Worm (Caenorhabditis elegans) whole organism, L3 larva: ENCODE measurements around the gene nlp-24.

Experiments
- R02D3.7 ChIP-seq: fragments of 150-350 bp; optimal IDR thresholded peaks from 2 replicates; lab custom pipeline; 2014; ENCODE audit warnings: missing biosample characterization, missing genetic modification characterization
- ZK546.5 ChIP-seq: sonication (generic microtip); optimal IDR thresholded peaks from 2 replicates; lab custom pipeline; 2017; ENCODE audit warnings: missing biosample characterization, missing genetic modification characterization
- ama-1 ChIP-seq: fragments of 150-350 bp; optimal IDR thresholded peaks from 2 replicates; lab custom pipeline; 2018
- ceh-28 ChIP-seq: fragments of 150-350 bp; optimal IDR thresholded peaks from 2 replicates; lab custom pipeline; 2014; ENCODE audit warnings: missing biosample characterization, missing genetic modification reagents, missing genetic modification characterization
- ceh-82 ChIP-seq: fragments of 150-350 bp; optimal IDR thresholded peaks from 2 replicates; lab custom pipeline; 2014; ENCODE audit warnings: missing biosample characterization, missing genetic modification characterization
- ceh-9 ChIP-seq: sonication (generic microtip); optimal IDR thresholded peaks from 2 replicates; lab custom pipeline; 2018; ENCODE audit warnings: missing biosample characterization, missing genetic modification characterization
- daf-12 ChIP-seq: fragments of 150-350 bp; optimal IDR thresholded peaks from 2 replicates; lab custom pipeline; 2014; ENCODE audit warnings: missing biosample characterization, missing genetic modification reagents, missing genetic modification characterization
- egl-27 ChIP-seq: sonication (generic microtip); optimal IDR thresholded peaks from 4 replicates; lab custom pipeline; 2017; ENCODE audit warnings: missing biosample characterization, missing genetic modification reagents, missing genetic modification characterization
- egl-5 ChIP-seq: fragments of 150-350 bp; optimal IDR thresholded peaks from 2 replicates; lab custom pipeline; 2017; ENCODE audit warnings: missing biosample characterization, missing genetic modification reagents, missing genetic modification characterization, inconsistent platforms
- elt-1 ChIP-seq: fragments of 150-350 bp; optimal IDR thresholded peaks from 2 replicates; lab custom pipeline; 2014; ENCODE audit warnings: missing biosample characterization, missing genetic modification characterization
- elt-2 ChIP-seq: sonication (generic microtip); optimal IDR thresholded peaks from 2 replicates; lab custom pipeline; 2016; ENCODE audit warnings: missing genetic modification reagents, mild to moderate bottlenecking, missing genetic modification characterization, missing compliant biosample characterization
- elt-3 ChIP-seq, 3 experiments: fragments of 150-350 bp in 1 of 3; sonication (generic microtip) in 2 of 3; optimal IDR thresholded peaks; 2 replicates in 2 of 3; 4 replicates in 1 of 3; lab custom pipeline; 2014 to 2017; ENCODE audit warnings: missing biosample characterization in 3 of 3, missing genetic modification characterization in 3 of 3
- eor-1 ChIP-seq, 2 experiments: fragments of 150-350 bp; optimal IDR thresholded peaks; 2 replicates each; lab custom pipeline; 2014 to 2018; ENCODE audit warnings: missing biosample characterization in 2 of 2, missing genetic modification characterization in 2 of 2
- fkh-10 ChIP-seq: sonication (generic microtip); optimal IDR thresholded peaks from 2 replicates; lab custom pipeline; 2017; ENCODE audit warnings: missing biosample characterization, missing genetic modification reagents, missing genetic modification characterization
- fkh-2 ChIP-seq: fragments of 150-350 bp; optimal IDR thresholded peaks from 2 replicates; lab custom pipeline; 2014; ENCODE audit warnings: missing biosample characterization, missing genetic modification reagents, missing genetic modification characterization
- fos-1 ChIP-seq: fragments of 150-350 bp; optimal IDR thresholded peaks from 2 replicates; lab custom pipeline; 2014; ENCODE audit warnings: missing biosample characterization, missing genetic modification characterization
- hmg-11 ChIP-seq: sonication (generic microtip); optimal IDR thresholded peaks from 2 replicates; lab custom pipeline; 2016; ENCODE audit warnings: missing genetic modification characterization, missing compliant biosample characterization
- jun-1 ChIP-seq: fragments of 150-350 bp; optimal IDR thresholded peaks from 2 replicates; lab custom pipeline; 2014; ENCODE audit warnings: missing biosample characterization, missing genetic modification reagents, missing genetic modification characterization
- lin-39 ChIP-seq: fragments of 150-350 bp; optimal IDR thresholded peaks from 2 replicates; lab custom pipeline; 2018; ENCODE audit warnings: missing biosample characterization, missing genetic modification reagents, missing genetic modification characterization
- lsy-12 ChIP-seq: sonication (generic microtip); optimal IDR thresholded peaks from 2 replicates; lab custom pipeline; 2016; ENCODE audit warnings: mild to moderate bottlenecking, missing genetic modification characterization, missing compliant biosample characterization
- mdl-1 ChIP-seq: fragments of 150-350 bp; optimal IDR thresholded peaks from 2 replicates; lab custom pipeline; 2014; ENCODE audit warnings: missing biosample characterization, missing genetic modification characterization
- mml-1 ChIP-seq: fragments of 150-350 bp; sonication (generic microtip); optimal IDR thresholded peaks from 3 replicates; lab custom pipeline; 2014; ENCODE audit warnings: missing biosample characterization, missing genetic modification characterization
- nfya-1 ChIP-seq: sonication (generic microtip); optimal IDR thresholded peaks from 2 replicates; lab custom pipeline; 2017; ENCODE audit warnings: missing genetic modification characterization, mild to moderate bottlenecking, missing compliant biosample characterization, antibody characterized with exemption, moderate library complexity; ENCODE audit not compliant: insufficient read depth
- nhr-11 ChIP-seq: fragments of 150-350 bp; optimal IDR thresholded peaks from 2 replicates; lab custom pipeline; 2014; ENCODE audit warnings: missing biosample characterization, missing genetic modification characterization
- nhr-23 ChIP-seq: fragments of 150-350 bp; optimal IDR thresholded peaks from 2 replicates; lab custom pipeline; 2014; ENCODE audit warnings: missing biosample characterization, missing genetic modification reagents, missing genetic modification characterization
- nhr-237 ChIP-seq: fragments of 150-350 bp; optimal IDR thresholded peaks from 2 replicates; lab custom pipeline; 2014; ENCODE audit warnings: missing biosample characterization, missing genetic modification characterization
- nhr-25 ChIP-seq: sonication (generic microtip); optimal IDR thresholded peaks from 2 replicates; lab custom pipeline; 2017; ENCODE audit warnings: missing biosample characterization, missing genetic modification characterization
- nhr-28 ChIP-seq: fragments of 150-350 bp; optimal IDR thresholded peaks from 2 replicates; lab custom pipeline; 2014; ENCODE audit warnings: missing biosample characterization, missing genetic modification characterization
- nhr-43 ChIP-seq: sonication (generic microtip); optimal IDR thresholded peaks from 2 replicates; lab custom pipeline; 2016; ENCODE audit warnings: mild to moderate bottlenecking, missing genetic modification characterization, missing compliant biosample characterization; ENCODE audit not compliant: poor library complexity, severe bottlenecking
- nhr-67 ChIP-seq: fragments of 150-350 bp; optimal IDR thresholded peaks from 2 replicates; lab custom pipeline; 2014; ENCODE audit warnings: missing biosample characterization, missing genetic modification characterization
- nhr-77 ChIP-seq: fragments of 150-350 bp; optimal IDR thresholded peaks from 2 replicates; lab custom pipeline; 2014; ENCODE audit warnings: missing biosample characterization, missing genetic modification characterization
- pha-4 ChIP-seq: fragments of 150-350 bp; optimal IDR thresholded peaks from 2 replicates; lab custom pipeline; 2014; ENCODE audit warnings: missing biosample characterization, missing genetic modification reagents, missing genetic modification characterization
- pqm-1 ChIP-seq: fragments of 150-350 bp; optimal IDR thresholded peaks from 2 replicates; lab custom pipeline; 2017; ENCODE audit warnings: missing biosample characterization, missing genetic modification characterization, inconsistent platforms
- sea-2 ChIP-seq: fragments of 150-350 bp; sonication (generic microtip); optimal IDR thresholded peaks from 4 replicates; lab custom pipeline; 2014; ENCODE audit warnings: missing biosample characterization, missing genetic modification reagents, missing genetic modification characterization
- skn-1 ChIP-seq: fragments of 150-350 bp; optimal IDR thresholded peaks from 2 replicates; lab custom pipeline; 2014; ENCODE audit warnings: missing biosample characterization, missing genetic modification characterization
- snpc-4 ChIP-seq: fragments of 150-350 bp; optimal IDR thresholded peaks from 2 replicates; lab custom pipeline; 2014; ENCODE audit warnings: missing biosample characterization, missing genetic modification characterization
- tbx-2 ChIP-seq: sonication (generic microtip); optimal IDR thresholded peaks from 2 replicates; lab custom pipeline; 2016; ENCODE audit warnings: mild to moderate bottlenecking, missing genetic modification characterization, missing compliant biosample characterization
- unc-39 ChIP-seq: sonication (generic microtip); optimal IDR thresholded peaks from 4 replicates; lab custom pipeline; 2017; ENCODE audit warnings: missing biosample characterization, missing genetic modification characterization
- unc-62 ChIP-seq: fragments of 150-350 bp; sonication (generic microtip); optimal IDR thresholded peaks from 4 replicates; lab custom pipeline; 2014; ENCODE audit warnings: missing biosample characterization, missing genetic modification reagents, missing genetic modification characterization
- zag-1 ChIP-seq: fragments of 150-350 bp; optimal IDR thresholded peaks from 2 replicates; lab custom pipeline; 2014; ENCODE audit warnings: missing biosample characterization, missing genetic modification characterization
- ztf-11 ChIP-seq: fragments of 150-350 bp; optimal IDR thresholded peaks from 2 replicates; lab custom pipeline; 2014; ENCODE audit warnings: missing biosample characterization, missing genetic modification characterization
- ztf-4 ChIP-seq: fragments of 150-350 bp; optimal IDR thresholded peaks from 2 replicates; lab custom pipeline; 2014; ENCODE audit warnings: missing biosample characterization, missing genetic modification characterization

The nlp-24 gene

ce11 chrV:11574563-11574962 lies 41.6 kb upstream of the nlp-24 start:
- TF ChIP-seq pha-4 (tag; lab: Kevin White, UChicago): peak; percentile 39
- peak; percentile 39 for TF ChIP-seq nhr-43 (tag; lab: Kevin White, UChicago)
- TF ChIP-seq nfya-1 (tag; lab: Kevin White, UChicago): peak; percentile 27
- TF ChIP-seq pqm-1 (tag; lab: Kevin White, UChicago): peak; percentile 11
- TF ChIP-seq lin-39 (tag; lab: Kevin White, UChicago): no peak
- no peak for TF ChIP-seq elt-1 (tag; lab: Kevin White, UChicago)
- TF ChIP-seq ztf-11 (tag; lab: Kevin White, UChicago): no peak
- TF ChIP-seq nhr-77: no peak
- no peak for TF ChIP-seq nhr-237 (tag; lab: Kevin White, UChicago)

ce11 chrV:11580826-11581225 lies 35.4 kb upstream of the nlp-24 start, which contains the start of gene srx-90:
TSS of gene srx-90 (plus strand) at chrV:11581126.
- TF ChIP-seq elt-1 (tag; lab: Kevin White, UChicago): no peak
- no peak for TF ChIP-seq ztf-4
- no peak for TF ChIP-seq unc-62 (GFP tag; lab: Kevin White, UChicago)
- no peak for TF ChIP-seq hmg-11
- TF ChIP-seq ceh-82: no peak
- no peak for TF ChIP-seq unc-39
- TF ChIP-seq nhr-43 (tag; lab: Kevin White, UChicago): no peak
- no peak for TF ChIP-seq lin-39 (tag; lab: Kevin White, UChicago)
- TF ChIP-seq nhr-28 (tag; lab: Kevin White, UChicago): no peak
- TF ChIP-seq nfya-1 (tag; lab: Kevin White, UChicago): no peak

- TF ChIP-seq ama-1: no peak
- no peak for TF ChIP-seq nhr-77
- TF ChIP-seq R02D3.7: no peak
- no peak for TF ChIP-seq ceh-82
- TF ChIP-seq ceh-9 (tag; lab: Kevin White, UChicago): no peak
- TF ChIP-seq ceh-28 (tag; lab: Kevin White, UChicago): no peak
- no peak for TF ChIP-seq fos-1 (tag; lab: Kevin White, UChicago)
- TF ChIP-seq skn-1 (tag; lab: Kevin White, UChicago): no peak
- no peak for TF ChIP-seq fkh-10
- no peak for TF ChIP-seq jun-1 (tag; lab: Kevin White, UChicago)
- no peak for TF ChIP-seq nhr-237 (tag; lab: Kevin White, UChicago)
- TF ChIP-seq pqm-1 (tag; lab: Kevin White, UChicago): no peak
- TF ChIP-seq ZK546.5 (tag; lab: Kevin White, UChicago): no peak
- no peak for TF ChIP-seq nhr-67 (tag; lab: Kevin White, UChicago)
- TF ChIP-seq mml-1 (tag; lab: Kevin White, UChicago): no peak
- no peak for TF ChIP-seq nhr-28 (tag; lab: Kevin White, UChicago)
- no peak for TF ChIP-seq mdl-1
Observed at ce11 chrV:11583212-11583611, 33.0 kb upstream of the nlp-24 start, which contains the start of gene srx-88. TSS of gene srx-88 (plus strand) at chrV:11583512.

DNA sequence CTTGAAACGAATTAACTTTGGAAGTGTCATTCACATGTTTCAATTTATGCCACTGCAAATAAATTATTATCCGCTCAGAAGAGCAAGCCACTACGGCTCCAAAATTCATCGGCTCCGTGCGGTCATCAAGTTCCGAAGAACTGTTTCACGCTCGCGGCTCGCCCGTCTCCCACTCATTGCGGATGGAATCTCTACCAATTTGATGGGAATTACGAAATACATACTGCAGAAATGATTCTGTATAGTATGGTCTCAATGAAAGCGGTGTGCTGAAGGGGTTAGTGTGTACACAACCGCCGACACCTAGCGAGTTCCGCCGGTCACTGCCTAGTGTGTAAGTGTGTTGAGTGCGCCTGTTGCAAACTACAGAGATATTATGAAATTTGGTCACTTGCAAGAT lies 31.1 kb upstream of the nlp-24 start:
- TF ChIP-seq eor-1 (tag; optimal IDR thresholded peaks at IDR 0.05; lab: Kevin White, UChicago) (no peak), R02D3.7 (no peak), pha-4 (tag; lab: Kevin White, UChicago) (no peak), nhr-23 (tag; lab: Kevin White, UChicago) (no peak), mml-1 (tag; lab: Kevin White, UChicago) (no peak), nhr-11 (no peak), elt-2 (tag; lab: Kevin White, UChicago) (peak; percentile 16), tbx-2 (no peak), sea-2 (GFP tag; lab: Kevin White, UChicago) (no peak), mdl-1 (no peak), ceh-28 (tag; lab: Kevin White, UChicago) (no peak), fkh-10 (no peak), snpc-4 (tag; lab: Kevin White, UChicago) (peak; percentile 95), unc-39 (no peak), elt-3 (tag; optimal IDR thresholded peaks at IDR 0.05; lab: Kevin White, UChicago) (peak in 1 of 3 experiments; percentile 57), nhr-237 (tag; lab: Kevin White, UChicago) (no peak), unc-62 (GFP tag; lab: Kevin White, UChicago) (no peak), ceh-9 (tag; lab: Kevin White, UChicago) (no peak), lin-39 (tag; lab: Kevin White, UChicago) (no peak), ztf-11 (tag; lab: Kevin White, UChicago) (no peak), ceh-82 (peak; percentile 40), nhr-28 (tag; lab: Kevin White, UChicago) (no peak), daf-12 (tag; lab: Kevin White, UChicago) (no peak), nhr-43 (tag; lab: Kevin White, UChicago) (peak; percentile 74), ztf-4 (no peak), nfya-1 (tag; lab: Kevin White, UChicago) (peak; percentile 5), nhr-25 (peak; percentile 41), jun-1 (tag; lab: Kevin White, UChicago) (no peak), ama-1 (peak; percentile 60), lsy-12 (no peak), ZK546.5 (tag; lab: Kevin White, UChicago) (no peak), egl-5 (no peak), nhr-67 (tag; lab: Kevin White, UChicago) (no peak), fkh-2 (tag; lab: Kevin White, UChicago) (no peak), fos-1 (tag; lab: Kevin White, UChicago) (no peak), nhr-77 (peak; percentile 18), elt-1 (tag; lab: Kevin White, UChicago) (no peak), skn-1 (tag; lab: Kevin White, UChicago) (no peak), egl-27 (tag; lab: Kevin White, UChicago) (no peak), zag-1 (tag; lab: Kevin White, UChicago) (no peak)
